Worm (Caenorhabditis elegans): ENCODE data around the gene ampd-1.

DNA sequence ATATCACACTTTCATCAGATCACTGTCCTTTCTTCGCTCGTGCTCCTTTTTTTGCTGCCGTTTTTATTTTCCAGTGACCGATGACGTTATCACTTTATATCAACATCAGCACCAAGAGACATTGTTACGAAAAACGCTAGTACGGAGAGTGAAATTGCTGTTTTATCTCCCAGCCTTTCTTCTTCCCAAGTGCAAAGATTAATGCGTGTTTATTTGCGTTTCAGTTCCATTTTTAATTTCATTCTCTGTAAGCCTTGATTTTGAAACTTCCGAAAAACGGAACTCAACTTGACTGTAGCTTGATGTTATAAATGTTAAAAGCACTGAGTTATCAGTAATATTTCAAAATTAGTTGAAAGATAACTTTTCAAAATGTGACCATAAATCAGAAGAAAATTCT lies 16.3 kb upstream of the ampd-1 start:
- TF ChIP-seq T26A5.8 (tag; optimal IDR thresholded peaks at IDR 0.05) (no peak), lir-1 (GFP tag; conservative IDR thresholded peaks at IDR 0.05) (no peak), F49E8.2 (tag; optimal IDR thresholded peaks at IDR 0.05; ENCODE audit: insufficient read depth) (no peak), ceh-91 (GFP tag; IDR thresholded peaks at IDR 0.05) (no peak), ama-1 (optimal IDR thresholded peaks at IDR 0.05) (no peak), ama-1 (GFP tag; optimal IDR thresholded peaks at IDR 0.05) (no peak), egrh-3 (GFP tag; IDR thresholded peaks at IDR 0.05) (no peak)
